Worm (Caenorhabditis elegans) whole organism, L2 larva: ENCODE data around the gene vha-1.

Source experiments
- C34F6.9 ChIP-seq: fragments of 150-350 bp; optimal IDR thresholded peaks from 2 replicates; lab custom pipeline; 2014; ENCODE audit warnings: missing biosample characterization, missing genetic modification characterization
- F13H6.1 ChIP-seq: sonication (generic microtip); optimal IDR thresholded peaks from 2 replicates; lab custom pipeline; 2016; ENCODE audit warnings: missing genetic modification characterization, missing compliant biosample characterization
- Y55F3AM.14 ChIP-seq: fragments of 200-800 bp; sonication (Bioruptor generic); optimal IDR thresholded peaks from 2 replicates; lab custom pipeline; 2018; ENCODE audit warnings: mild to moderate bottlenecking, missing genetic modification characterization, missing compliant biosample characterization
- ZK546.5 ChIP-seq: sonication (generic microtip); optimal IDR thresholded peaks from 2 replicates; lab custom pipeline; 2017; ENCODE audit warnings: missing biosample characterization, missing genetic modification characterization
- alr-1 ChIP-seq: fragments of 150-350 bp; optimal IDR thresholded peaks from 2 replicates; lab custom pipeline; 2014; ENCODE audit warnings: missing biosample characterization, missing genetic modification characterization
- aly-2 ChIP-seq: fragments of 150-350 bp; optimal IDR thresholded peaks from 2 replicates; lab custom pipeline; 2014; ENCODE audit warnings: missing biosample characterization, missing genetic modification characterization
- blmp-1 ChIP-seq: sonication (generic microtip); optimal IDR thresholded peaks from 2 replicates; lab custom pipeline; 2017; ENCODE audit warnings: missing genetic modification characterization, mild to moderate bottlenecking, missing compliant biosample characterization, antibody characterized with exemption, moderate library complexity; ENCODE audit not compliant: insufficient read depth
- ceh-82 ChIP-seq: fragments of 150-350 bp; optimal IDR thresholded peaks from 2 replicates; lab custom pipeline; 2014; ENCODE audit warnings: missing biosample characterization, missing genetic modification characterization
- egl-27 ChIP-seq: sonication (generic microtip); optimal IDR thresholded peaks from 3 replicates; lab custom pipeline; 2017; ENCODE audit warnings: missing biosample characterization, missing genetic modification reagents, missing genetic modification characterization
- elt-1 ChIP-seq: fragments of 150-350 bp; optimal IDR thresholded peaks from 2 replicates; lab custom pipeline; 2014; ENCODE audit warnings: missing biosample characterization, missing genetic modification characterization
- fos-1 ChIP-seq: fragments of 150-350 bp; optimal IDR thresholded peaks from 2 replicates; lab custom pipeline; 2014; ENCODE audit warnings: missing biosample characterization, missing genetic modification characterization
- gmeb-1 ChIP-seq: fragments of 150-350 bp; optimal IDR thresholded peaks from 2 replicates; lab custom pipeline; 2014; ENCODE audit warnings: missing biosample characterization, missing genetic modification characterization
- lin-11 ChIP-seq: fragments of 150-350 bp; sonication (generic microtip); optimal IDR thresholded peaks from 2 replicates; lab custom pipeline; 2014; ENCODE audit warnings: missing biosample characterization, missing genetic modification characterization, inconsistent platforms, mixed read lengths
- lsy-2 ChIP-seq, 2 experiments: fragments of 150-350 bp in 1 of 2; sonication (generic microtip) in 1 of 2; optimal IDR thresholded peaks; 2 replicates each; lab custom pipeline; 2014 to 2017; ENCODE audit warnings: missing biosample characterization in 2 of 2, missing genetic modification characterization in 2 of 2
- mab-5 ChIP-seq: fragments of 150-350 bp; optimal IDR thresholded peaks from 2 replicates; lab custom pipeline; 2014; ENCODE audit warnings: missing biosample characterization, missing genetic modification characterization
- mbf-1 ChIP-seq: sonication (generic microtip); optimal IDR thresholded peaks from 2 replicates; lab custom pipeline; 2017; ENCODE audit warnings: missing biosample characterization, missing genetic modification characterization
- mdl-1 ChIP-seq, 2 experiments: fragments of 150-350 bp in 1 of 2; sonication (generic microtip) in 1 of 2; optimal IDR thresholded peaks; 2 replicates each; lab custom pipeline; 2017; ENCODE audit warnings: missing biosample characterization in 2 of 2, missing genetic modification characterization in 2 of 2
- nhr-10 ChIP-seq: sonication (generic microtip); optimal IDR thresholded peaks from 2 replicates; lab custom pipeline; 2017; ENCODE audit warnings: missing biosample characterization, missing genetic modification characterization
- nhr-11 ChIP-seq: fragments of 150-350 bp; optimal IDR thresholded peaks from 2 replicates; lab custom pipeline; 2014; ENCODE audit warnings: missing biosample characterization, missing genetic modification characterization
- nhr-12 ChIP-seq: fragments of 150-350 bp; optimal IDR thresholded peaks from 2 replicates; lab custom pipeline; 2014; ENCODE audit warnings: missing biosample characterization, missing genetic modification characterization
- nhr-129 ChIP-seq: fragments of 150-350 bp; optimal IDR thresholded peaks from 2 replicates; lab custom pipeline; 2014; ENCODE audit warnings: missing biosample characterization, missing genetic modification characterization
- nhr-23 ChIP-seq: fragments of 150-350 bp; optimal IDR thresholded peaks from 2 replicates; lab custom pipeline; 2014; ENCODE audit warnings: missing biosample characterization, missing genetic modification reagents, missing genetic modification characterization
- nhr-237 ChIP-seq: fragments of 150-350 bp; optimal IDR thresholded peaks from 2 replicates; lab custom pipeline; 2014; ENCODE audit warnings: missing biosample characterization, missing genetic modification characterization
- nhr-6 ChIP-seq: fragments of 150-350 bp; optimal IDR thresholded peaks from 2 replicates; lab custom pipeline; 2014; ENCODE audit warnings: missing biosample characterization, missing genetic modification characterization
- nhr-77 ChIP-seq: fragments of 150-350 bp; optimal IDR thresholded peaks from 2 replicates; lab custom pipeline; 2014; ENCODE audit warnings: missing biosample characterization, missing genetic modification characterization
- peb-1 ChIP-seq: fragments of 150-350 bp; optimal IDR thresholded peaks from 2 replicates; lab custom pipeline; 2014; ENCODE audit warnings: missing biosample characterization, missing genetic modification characterization
- skn-1 ChIP-seq: sonication (generic microtip); optimal IDR thresholded peaks from 2 replicates; lab custom pipeline; 2017; ENCODE audit warnings: missing biosample characterization, missing genetic modification characterization
- sma-3 ChIP-seq: sonication (generic microtip); optimal IDR thresholded peaks from 2 replicates; lab custom pipeline; 2016; ENCODE audit warnings: missing genetic modification reagents, missing genetic modification characterization, missing compliant biosample characterization
- sma-9 ChIP-seq, 2 experiments: fragments of 150-350 bp in 1 of 2; sonication (generic microtip) in 1 of 2; optimal IDR thresholded peaks; 2 replicates each; lab custom pipeline; 2014 to 2016; ENCODE audit warnings: missing genetic modification characterization in 2 of 2, mild to moderate bottlenecking in 1 of 2, missing biosample characterization in 1 of 2, missing compliant biosample characterization in 1 of 2, missing genetic modification reagents in 1 of 2, moderate library complexity in 1 of 2
- unc-39 ChIP-seq: fragments of 150-350 bp; optimal IDR thresholded peaks from 2 replicates; lab custom pipeline; 2014; ENCODE audit warnings: missing biosample characterization, missing genetic modification characterization
- unc-55 ChIP-seq: fragments of 150-350 bp; sonication (generic microtip); optimal IDR thresholded peaks from 3 replicates; lab custom pipeline; 2014; ENCODE audit warnings: missing biosample characterization, missing genetic modification reagents, missing genetic modification characterization
- unc-62 ChIP-seq: fragments of 150-350 bp; optimal IDR thresholded peaks from 2 replicates; lab custom pipeline; 2014; ENCODE audit warnings: missing biosample characterization, missing genetic modification reagents, missing genetic modification characterization
- zag-1 ChIP-seq: fragments of 150-350 bp; optimal IDR thresholded peaks from 2 replicates; lab custom pipeline; 2014; ENCODE audit warnings: missing biosample characterization, missing genetic modification characterization
- ztf-11 ChIP-seq: sonication (generic microtip); optimal IDR thresholded peaks from 2 replicates; lab custom pipeline; 2017; ENCODE audit warnings: missing biosample characterization, missing genetic modification characterization

vha-1 gene

ce11 chrIII:9734030-9734429 is 47.0 kb upstream of the vha-1 start:
- no peak for TF ChIP-seq skn-1
- no peak for TF ChIP-seq ztf-11
- no peak for TF ChIP-seq aly-2 (tag; lab: Kevin White, UChicago)
- TF ChIP-seq unc-62 (GFP tag; lab: Kevin White, UChicago), result no peak
- TF ChIP-seq nhr-237 (tag; lab: Kevin White, UChicago), result no peak
- no peak for TF ChIP-seq lsy-2 (tag; optimal IDR thresholded peaks at IDR 0.05; lab: Kevin White, UChicago)
- no peak for TF ChIP-seq unc-39
- TF ChIP-seq nhr-10, result no peak
- no peak for TF ChIP-seq F13H6.1 (tag; lab: Kevin White, UChicago)
- TF ChIP-seq egl-27 (tag; lab: Kevin White, UChicago), result no peak
- no peak for TF ChIP-seq alr-1 (tag; lab: Kevin White, UChicago)
- TF ChIP-seq sma-9 (GFP tag; optimal IDR thresholded peaks at IDR 0.05; lab: Kevin White, UChicago), result no peak
- no peak for TF ChIP-seq sma-9 (tag; optimal IDR thresholded peaks at IDR 0.05; lab: Kevin White, UChicago)
- no peak for TF ChIP-seq nhr-6 (tag; lab: Kevin White, UChicago)
- no peak for TF ChIP-seq ZK546.5 (tag; lab: Kevin White, UChicago)
- no peak for TF ChIP-seq unc-55 (GFP tag; lab: Kevin White, UChicago)
- TF ChIP-seq zag-1 (tag; lab: Kevin White, UChicago), result no peak
- no peak for TF ChIP-seq nhr-129
- TF ChIP-seq nhr-11 (tag; lab: Kevin White, UChicago), result no peak
- no peak for TF ChIP-seq gmeb-1 (tag; lab: Kevin White, UChicago)

- TF ChIP-seq fos-1 (tag; lab: Kevin White, UChicago), result no peak
- peak; percentile 42 for TF ChIP-seq nhr-129
Observed at ce11 chrIII:9735857-9736256, 45.2 kb upstream of the vha-1 start, which contains the start of gene dao-6. dao-6 (minus strand) TSS chrIII:9736201.

- TF ChIP-seq nhr-12 (tag; lab: Kevin White, UChicago), result no peak
- TF ChIP-seq unc-39, result no peak
- TF ChIP-seq F13H6.1 (tag; lab: Kevin White, UChicago), result no peak
- TF ChIP-seq nhr-11 (tag; lab: Kevin White, UChicago), result no peak
- TF ChIP-seq mdl-1 (tag; optimal IDR thresholded peaks at IDR 0.05; lab: Kevin White, UChicago), result no peak
- no peak for TF ChIP-seq lin-11
- no peak for TF ChIP-seq alr-1 (tag; lab: Kevin White, UChicago)
- no peak for TF ChIP-seq zag-1 (tag; lab: Kevin White, UChicago)
Observed at ce11 chrIII:9738954-9739353, 42.1 kb upstream of the vha-1 start, which contains the start of gene hlh-4. hlh-4 (minus strand) TSS chrIII:9739054.

ce11 chrIII:9740663-9741062 is 40.4 kb upstream of the vha-1 start:
- TF ChIP-seq unc-39, result no peak
- peak in 1 of 2 experiments; percentile 28 for TF ChIP-seq lsy-2 (tag; optimal IDR thresholded peaks at IDR 0.05; lab: Kevin White, UChicago)

- TF ChIP-seq ztf-11 (no peak), skn-1 (no peak), nhr-129 (peak; percentile 31), lsy-2 (tag; optimal IDR thresholded peaks at IDR 0.05; lab: Kevin White, UChicago) (peak in 1 of 2 experiments; percentile 33), sma-9 (GFP tag; optimal IDR thresholded peaks at IDR 0.05; lab: Kevin White, UChicago) (peak; percentile 50), sma-9 (tag; optimal IDR thresholded peaks at IDR 0.05; lab: Kevin White, UChicago) (no peak), elt-1 (tag; lab: Kevin White, UChicago) (no peak), C34F6.9 (peak; percentile 48), F13H6.1 (tag; lab: Kevin White, UChicago) (peak; percentile 73), nhr-12 (tag; lab: Kevin White, UChicago) (no peak), peb-1 (tag; lab: Kevin White, UChicago) (no peak), egl-27 (tag; lab: Kevin White, UChicago) (no peak)
Observed at ce11 chrIII:9741985-9742384, 39.1 kb upstream of the vha-1 start.

- TF ChIP-seq nhr-10 (no peak), mbf-1 (tag; lab: Kevin White, UChicago) (no peak), nhr-11 (tag; lab: Kevin White, UChicago) (no peak), sma-3 (GFP tag; lab: Kevin White, UChicago) (no peak), nhr-129 (no peak), blmp-1 (tag; lab: Kevin White, UChicago) (no peak), sma-9 (GFP tag; optimal IDR thresholded peaks at IDR 0.05; lab: Kevin White, UChicago) (no peak), sma-9 (tag; optimal IDR thresholded peaks at IDR 0.05; lab: Kevin White, UChicago) (no peak), elt-1 (tag; lab: Kevin White, UChicago) (no peak), mab-5 (tag; lab: Kevin White, UChicago) (no peak), Y55F3AM.14 (GFP tag; lab: Kevin White, UChicago) (no peak), nhr-77 (tag; lab: Kevin White, UChicago) (no peak), unc-39 (no peak), nhr-23 (tag; lab: Kevin White, UChicago) (no peak), ceh-82 (tag; lab: Kevin White, UChicago) (no peak), unc-55 (GFP tag; lab: Kevin White, UChicago) (no peak)
Observed at ce11 chrIII:9743239-9743638, 37.8 kb upstream of the vha-1 start, which contains the start of gene T05G5.1. T05G5.1 (minus strand) TSS chrIII:9743339.
